Worm (Caenorhabditis elegans) whole organism, late embryonic: Measurements from ENCODE around the gene K12H6.6.
"Not testable (repeated sequence)": the region's sequence is repeated elsewhere in the genome, so short reads cannot be mapped to it uniquely, and the experiment has no call there.

Experiments
- K02D7.2 ChIP-seq: sonication (generic microtip); optimal IDR thresholded peaks from 2 replicates; lab custom pipeline; 2017; ENCODE audit warnings: mild to moderate bottlenecking, missing genetic modification characterization, missing compliant biosample characterization
- T23F11.4 ChIP-seq: fragments of 200-800 bp; sonication (Bioruptor generic); optimal IDR thresholded peaks from 2 replicates; lab custom pipeline; 2018; ENCODE audit warnings: mild to moderate bottlenecking, missing genetic modification characterization, missing compliant biosample characterization
- Y22D7AL.16 ChIP-seq: sonication (generic microtip); optimal IDR thresholded peaks from 2 replicates; lab custom pipeline; 2016; ENCODE audit warnings: missing genetic modification characterization, missing compliant biosample characterization
- ceh-14 ChIP-seq: sonication (generic microtip); optimal IDR thresholded peaks from 2 replicates; lab custom pipeline; 2016; ENCODE audit warnings: missing genotype, missing genetic modification characterization, missing compliant biosample characterization
- ceh-22 ChIP-seq: sonication (generic microtip); optimal IDR thresholded peaks from 2 replicates; lab custom pipeline; 2017; ENCODE audit warnings: missing biosample characterization, missing genetic modification characterization
- ceh-30 ChIP-seq: fragments of 150-350 bp; optimal IDR thresholded peaks from 2 replicates; lab custom pipeline; 2014; ENCODE audit warnings: missing biosample characterization, missing genetic modification characterization
- ceh-45 ChIP-seq: fragments of 200-800 bp; sonication (Bioruptor generic); IDR thresholded peaks from 2 replicates; pipeline ENCODE4 v1.3.6; 2022; ENCODE audit warnings: missing genetic modification reagents, missing genetic modification characterization, missing compliant biosample characterization
- ceh-48 ChIP-seq: sonication (generic microtip); optimal IDR thresholded peaks from 2 replicates; lab custom pipeline; 2016; ENCODE audit warnings: missing genetic modification characterization, inconsistent platforms, missing compliant biosample characterization
- ceh-9 ChIP-seq: sonication (generic microtip); optimal IDR thresholded peaks from 2 replicates; lab custom pipeline; 2016; ENCODE audit warnings: mild to moderate bottlenecking, missing genetic modification characterization, inconsistent platforms, missing compliant biosample characterization
- elt-2 ChIP-seq: sonication (generic microtip); optimal IDR thresholded peaks from 2 replicates; lab custom pipeline; 2016; ENCODE audit warnings: missing genetic modification reagents, missing genetic modification characterization, missing compliant biosample characterization
- elt-4 ChIP-seq: sonication (generic microtip); optimal IDR thresholded peaks from 2 replicates; lab custom pipeline; 2016; ENCODE audit warnings: missing genetic modification characterization, missing compliant biosample characterization
- fkh-6 ChIP-seq: sonication (generic microtip); optimal IDR thresholded peaks from 2 replicates; lab custom pipeline; 2016; ENCODE audit warnings: missing genetic modification characterization, missing compliant biosample characterization
- hlh-30 ChIP-seq: sonication (generic microtip); optimal IDR thresholded peaks from 2 replicates; lab custom pipeline; 2017; ENCODE audit warnings: antibody characterized with exemption, missing genetic modification characterization, missing compliant biosample characterization; ENCODE audit not compliant: insufficient read depth
- hlh-6 ChIP-seq: sonication (generic microtip); optimal IDR thresholded peaks from 2 replicates; lab custom pipeline; 2016; ENCODE audit warnings: missing genotype, missing genetic modification characterization, missing compliant biosample characterization
- lim-6 ChIP-seq: sonication (generic microtip); optimal IDR thresholded peaks from 2 replicates; lab custom pipeline; 2016; ENCODE audit warnings: missing genetic modification characterization, missing compliant biosample characterization
- nhr-11 ChIP-seq: fragments of 150-350 bp; optimal IDR thresholded peaks from 2 replicates; lab custom pipeline; 2014; ENCODE audit warnings: missing biosample characterization, missing genetic modification characterization
- nhr-232 ChIP-seq: sonication (generic microtip); optimal IDR thresholded peaks from 2 replicates; lab custom pipeline; 2016; ENCODE audit warnings: missing genetic modification characterization, missing compliant biosample characterization
- pros-1 ChIP-seq: fragments of 150-350 bp; optimal IDR thresholded peaks from 2 replicates; lab custom pipeline; 2014; ENCODE audit warnings: missing biosample characterization, missing genetic modification reagents, missing genetic modification characterization
- sdc-2 ChIP-seq: sonication (generic microtip); optimal IDR thresholded peaks from 2 replicates; lab custom pipeline; 2016; ENCODE audit warnings: missing genotype, missing genetic modification characterization, missing compliant biosample characterization
- sox-4 ChIP-seq: sonication (generic microtip); optimal IDR thresholded peaks from 2 replicates; lab custom pipeline; 2017; ENCODE audit warnings: mild to moderate bottlenecking, missing genetic modification characterization, inconsistent platforms, missing compliant biosample characterization
- tbx-2 ChIP-seq: sonication (generic microtip); optimal IDR thresholded peaks from 2 replicates; lab custom pipeline; 2016; ENCODE audit warnings: missing genetic modification characterization, missing compliant biosample characterization
- tbx-7 ChIP-seq: sonication (generic microtip); optimal IDR thresholded peaks from 2 replicates; lab custom pipeline; 2016; ENCODE audit warnings: missing genotype, missing genetic modification characterization, missing compliant biosample characterization
- ttx-3 ChIP-seq: sonication (generic microtip); optimal IDR thresholded peaks from 2 replicates; lab custom pipeline; 2016; ENCODE audit warnings: missing genetic modification reagents, missing genetic modification characterization, missing compliant biosample characterization
- unc-55 ChIP-seq: sonication (generic microtip); optimal IDR thresholded peaks from 2 replicates; lab custom pipeline; 2017; ENCODE audit warnings: missing biosample characterization, missing genetic modification reagents, missing genetic modification characterization
- ztf-16 ChIP-seq: sonication (generic microtip); optimal IDR thresholded peaks from 2 replicates; lab custom pipeline; 2017; ENCODE audit warnings: missing genetic modification characterization, missing compliant biosample characterization

Gene K12H6.6

DNA sequence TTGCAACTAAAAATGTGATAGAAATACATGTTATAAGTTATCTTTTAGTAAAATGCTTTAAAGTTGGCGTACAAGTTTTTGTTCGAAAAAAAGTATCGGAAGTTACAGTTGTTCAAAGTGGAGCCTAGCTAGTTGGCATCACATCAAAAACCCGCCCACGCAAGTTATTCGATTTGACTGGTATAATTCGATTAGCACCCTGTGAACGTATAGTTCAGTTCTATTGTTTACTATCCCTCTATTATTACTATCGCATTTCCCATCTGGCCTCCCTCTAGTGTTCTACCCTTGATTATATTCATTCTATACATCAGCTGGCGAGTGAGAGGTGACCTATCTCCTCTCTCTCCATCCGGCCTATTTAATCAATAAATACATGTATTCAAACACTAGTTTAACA lies 8.0 kb upstream of the K12H6.6 start, which contains the start of gene Y110A2AL.4:
Gene Y110A2AL.4, plus strand, starts transcription at position 301 of the 400 bp plus-strand sequence.
- not testable (repeated sequence) for TF ChIP-seq T23F11.4; unc-55 (GFP tag; lab: Kevin White, UChicago); hlh-6 (tag; lab: Kevin White, UChicago)
- TF ChIP-seq, all 69 proteins: peak for 0; not testable (repeated sequence) for 69

DNA sequence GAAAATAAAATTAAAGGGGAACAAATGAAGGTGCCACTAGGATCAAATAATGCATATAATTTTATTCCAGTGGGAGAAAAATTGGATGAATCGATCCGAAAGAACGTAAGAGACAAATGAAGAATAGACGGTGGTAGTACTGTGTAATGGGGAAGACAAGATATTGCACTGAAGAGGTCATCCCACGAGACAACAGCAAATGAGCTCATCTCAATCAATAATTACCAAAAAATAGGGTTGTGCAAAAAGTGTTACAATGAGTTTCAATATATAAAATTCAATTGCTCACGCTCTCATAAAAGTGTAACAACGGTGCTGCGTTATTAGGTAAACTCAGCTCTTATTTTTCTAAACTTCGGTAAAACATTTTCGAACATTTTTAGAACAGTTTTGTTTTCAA lies 5.8 kb upstream of the K12H6.6 start, which contains the start of gene K12H6.7:
Gene K12H6.7, minus strand, starts transcription at position 101 of the 400 bp plus-strand sequence.
- TF ChIP-seq lim-6 (tag; lab: Kevin White, UChicago) (no peak), unc-55 (GFP tag; lab: Kevin White, UChicago) (no peak), ztf-16 (tag; lab: Kevin White, UChicago) (no peak), ceh-14 (no peak), Y22D7AL.16 (tag; lab: Kevin White, UChicago) (no peak), sox-4 (tag; lab: Kevin White, UChicago) (no peak), K02D7.2 (tag; lab: Kevin White, UChicago) (no peak), ceh-45 (GFP tag; lab: Robert Waterston, UW) (no peak), pros-1 (tag; lab: Kevin White, UChicago) (no peak)
- TF ChIP-seq, all 69 proteins: peak for 0

DNA sequence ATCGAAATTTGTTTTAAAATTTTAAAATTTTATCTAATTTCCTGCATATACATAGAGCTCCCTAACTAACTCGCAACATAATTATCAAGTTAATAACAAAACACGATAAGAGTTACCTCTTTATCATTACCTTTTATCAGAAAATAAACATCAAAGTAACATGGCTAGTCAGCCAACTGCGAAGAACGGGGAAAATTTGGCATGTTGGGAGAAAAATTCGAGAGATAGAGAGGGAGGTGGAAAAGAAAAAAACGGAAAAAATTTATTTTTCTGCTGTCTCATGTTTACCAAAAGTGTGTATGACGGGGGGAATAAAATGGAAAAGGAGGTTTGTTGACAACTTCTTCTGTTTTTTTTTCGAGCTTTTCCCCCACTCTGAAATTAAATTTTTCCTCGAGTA lies 3.1 kb upstream of the K12H6.6 start:
- TF ChIP-seq sdc-2 (tag; lab: Kevin White, UChicago), result no peak
- no peak for TF ChIP-seq ceh-48 (tag; lab: Kevin White, UChicago)
- TF ChIP-seq elt-2 (tag; lab: Kevin White, UChicago), result peak; percentile 90
- TF ChIP-seq, all 69 proteins: peak for 1

DNA sequence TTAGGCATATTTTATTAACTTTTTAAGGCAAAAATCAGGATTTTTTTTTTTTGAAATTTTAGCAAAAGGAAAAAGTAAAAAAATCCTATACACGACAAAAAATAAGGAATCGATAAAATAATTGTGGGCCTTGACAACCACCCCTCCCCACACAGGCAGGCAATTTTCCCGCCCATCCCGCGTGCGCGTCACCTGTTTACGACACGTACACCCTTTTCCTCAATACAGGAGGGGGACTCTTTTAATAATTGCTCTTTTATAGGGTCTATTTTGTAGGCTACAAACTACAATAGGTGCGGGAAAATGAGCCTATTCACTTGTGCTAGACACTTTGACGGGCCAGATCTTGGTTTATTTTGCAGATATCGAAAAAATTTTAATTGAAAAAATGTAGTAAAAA lies 1.5 kb upstream of the K12H6.6 start:
- TF ChIP-seq sox-4 (tag; lab: Kevin White, UChicago) (no peak), sdc-2 (tag; lab: Kevin White, UChicago) (no peak), fkh-6 (tag; lab: Kevin White, UChicago) (no peak), nhr-232 (tag; lab: Kevin White, UChicago) (no peak), hlh-6 (tag; lab: Kevin White, UChicago) (no peak), hlh-30 (tag; lab: Kevin White, UChicago) (peak; percentile 57), ceh-9 (tag; lab: Kevin White, UChicago) (no peak), tbx-2 (tag; lab: Kevin White, UChicago) (no peak), ceh-30 (peak; percentile 26), ceh-22 (tag; lab: Kevin White, UChicago) (no peak)
- TF ChIP-seq, all 69 proteins: peak for 2

DNA sequence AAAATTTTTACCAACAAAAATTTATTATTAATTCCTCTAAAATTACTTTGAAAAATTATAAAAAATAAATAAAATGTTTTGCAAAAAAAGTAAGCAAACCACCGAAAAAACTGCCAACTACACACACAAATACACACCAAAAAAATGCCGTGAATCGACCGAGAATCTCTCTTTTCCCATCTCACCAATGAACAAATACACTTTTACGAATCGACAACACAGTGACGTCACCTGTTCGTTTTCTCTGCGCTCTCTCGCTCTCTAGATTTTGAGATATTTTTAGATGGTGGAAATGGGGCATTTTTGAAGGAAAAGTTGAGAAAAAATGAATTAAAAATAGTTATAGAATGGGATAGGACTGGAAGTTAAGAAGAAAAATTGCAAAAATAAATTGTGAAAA lies 1.1 kb upstream of the K12H6.6 start:
- TF ChIP-seq tbx-2 (tag; lab: Kevin White, UChicago), result no peak
- peak; percentile 14 for TF ChIP-seq unc-55 (GFP tag; lab: Kevin White, UChicago)

DNA sequence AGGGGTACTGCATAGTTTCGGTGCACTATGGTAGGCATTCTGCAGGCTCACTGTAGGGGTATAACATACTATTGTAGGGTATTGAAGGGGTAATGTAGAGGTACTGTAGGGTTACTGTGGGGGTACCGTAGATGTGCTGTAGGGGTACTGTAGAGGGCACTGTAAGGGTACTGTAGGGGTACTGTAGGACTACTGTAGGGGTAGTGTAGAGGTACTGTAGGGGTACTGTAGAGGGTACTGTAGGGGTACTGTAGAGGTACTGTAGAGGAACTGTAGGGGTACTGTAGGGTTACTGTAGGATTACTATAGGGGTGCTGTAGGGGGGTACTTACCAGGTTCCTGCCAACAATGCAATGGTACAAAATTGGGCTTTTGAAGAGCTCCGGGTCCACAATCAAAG lies 889 bp downstream of the K12H6.6 start:
- TF ChIP-seq Y22D7AL.16 (tag; lab: Kevin White, UChicago), result no peak

DNA sequence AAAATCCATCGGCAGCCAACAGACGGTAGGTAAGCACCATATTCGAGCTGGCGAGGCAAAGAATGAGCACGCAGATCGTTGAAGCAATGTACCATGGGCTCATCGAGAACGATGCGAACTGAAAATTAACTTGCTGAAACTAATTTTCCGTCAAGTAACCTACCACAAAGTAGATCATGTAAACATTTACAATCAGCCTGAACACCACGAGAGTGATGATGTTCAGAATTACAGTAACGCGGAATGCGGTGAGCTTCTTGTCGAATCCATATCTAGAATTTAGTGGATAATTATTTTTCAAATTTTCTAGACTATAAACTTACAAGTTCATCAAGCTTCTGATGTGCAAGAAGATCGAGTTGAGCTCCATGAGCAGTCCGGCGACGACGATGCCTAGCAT lies 1.6 kb downstream of the K12H6.6 start:
- TF ChIP-seq fkh-6 (tag; lab: Kevin White, UChicago) (no peak), elt-4 (tag; lab: Kevin White, UChicago) (no peak), nhr-11 (tag; lab: Kevin White, UChicago) (no peak), elt-2 (tag; lab: Kevin White, UChicago) (no peak)
- TF ChIP-seq, all 69 proteins: peak for 0

DNA sequence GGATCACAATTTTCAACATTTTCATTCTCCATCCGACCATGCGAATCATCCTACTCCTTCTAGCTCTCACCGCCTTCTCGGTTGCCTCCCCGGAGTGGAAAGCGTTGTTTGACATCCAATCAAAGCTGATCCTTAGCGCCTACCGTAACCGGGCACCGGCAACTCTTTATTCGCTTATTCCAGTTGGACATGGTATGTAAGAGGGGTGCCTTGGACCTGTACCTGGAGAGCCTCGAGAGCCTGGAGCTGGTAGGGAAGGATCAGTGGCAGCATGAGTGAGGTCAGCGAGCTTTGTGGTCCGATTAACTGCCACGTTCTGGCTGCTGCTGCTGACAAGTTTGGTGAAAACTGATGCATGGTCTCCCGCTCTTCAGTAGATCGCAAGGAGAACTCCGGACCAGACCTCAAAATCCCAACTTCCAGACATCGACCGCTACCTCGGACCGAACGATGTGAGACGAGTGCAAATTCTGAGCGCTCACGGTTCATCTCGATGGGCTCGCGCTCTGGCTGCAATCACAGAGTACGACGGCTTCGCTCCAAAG lies 3.1 kb downstream of the K12H6.6 start, which contains the start of gene K12H6.8:
Gene K12H6.8, plus strand, starts transcription at position 38 of the 545 bp plus-strand sequence.
- TF ChIP-seq nhr-11 (tag; lab: Kevin White, UChicago) (no peak), ttx-3 (tag; lab: Kevin White, UChicago) (no peak), tbx-7 (tag; lab: Kevin White, UChicago) (no peak), elt-4 (tag; lab: Kevin White, UChicago) (peak; percentile 91)
